Worm (Caenorhabditis elegans) whole organism, L1 larva: ENCODE data around the gene C36E8.4.

ENCODE experiments used
- C16A3.4 ChIP-seq: fragments of 150-350 bp; optimal IDR thresholded peaks from 2 replicates; lab custom pipeline; 2014; ENCODE audit warnings: missing biosample characterization, missing genetic modification characterization
- C34B4.2 ChIP-seq: sonication (generic microtip); optimal IDR thresholded peaks from 2 replicates; lab custom pipeline; 2017; ENCODE audit warnings: mild to moderate bottlenecking, missing genetic modification characterization, missing compliant biosample characterization
- Y116A8C.19 ChIP-seq: sonication (generic microtip); optimal IDR thresholded peaks from 2 replicates; lab custom pipeline; 2016; ENCODE audit warnings: missing compliant biosample characterization, missing genetic modification characterization, borderline replicate concordance
- aha-1 ChIP-seq: fragments of 150-350 bp; optimal IDR thresholded peaks from 2 replicates; lab custom pipeline; 2014; ENCODE audit warnings: missing biosample characterization, missing genetic modification characterization
- alr-1 ChIP-seq: fragments of 200-800 bp; sonication (Bioruptor generic); optimal IDR thresholded peaks from 2 replicates; lab custom pipeline; 2018; ENCODE audit warnings: borderline replicate concordance, mild to moderate bottlenecking, missing genetic modification characterization, missing compliant biosample characterization
- ama-1 ChIP-seq: fragments of 150-350 bp; optimal IDR thresholded peaks from 2 replicates; lab custom pipeline; 2014
- blmp-1 ChIP-seq: fragments of 150-350 bp; optimal IDR thresholded peaks from 2 replicates; lab custom pipeline; 2014; ENCODE audit warnings: missing biosample characterization, missing genetic modification characterization
- ceh-82 ChIP-seq, 3 experiments: fragments of 150-350 bp in 1 of 3; sonication (generic microtip) in 2 of 3; optimal IDR thresholded peaks; 2 replicates each; lab custom pipeline; 2014 to 2017; ENCODE audit warnings: missing biosample characterization in 3 of 3, missing genetic modification characterization in 3 of 3
- ceh-90 ChIP-seq: sonication (generic microtip); optimal IDR thresholded peaks from 2 replicates; lab custom pipeline; 2016; ENCODE audit warnings: missing genetic modification characterization, missing compliant biosample characterization
- dpl-1 ChIP-seq, 3 experiments: fragments of 150-350 bp in 2 of 3; sonication (generic microtip) in 1 of 3; optimal IDR thresholded peaks; 2 replicates each; lab custom pipeline; 2014 to 2017; ENCODE audit warnings: missing biosample characterization in 3 of 3, missing genetic modification characterization in 3 of 3, missing genetic modification reagents in 3 of 3
- efl-1 ChIP-seq, 4 experiments: fragments of 150-350 bp; optimal IDR thresholded peaks in 3 of 4; peaks in 1 of 4; 1 replicate in 1 of 4; 2 replicates in 3 of 4; lab custom pipeline; 2014; ENCODE audit warnings: missing biosample characterization in 2 of 4, missing genetic modification characterization in 2 of 4, missing genetic modification reagents in 2 of 4
- efl-3 ChIP-seq: fragments of 200-800 bp; sonication (Bioruptor generic); optimal IDR thresholded peaks from 2 replicates; lab custom pipeline; 2018; ENCODE audit warnings: mild to moderate bottlenecking, missing genetic modification characterization, missing compliant biosample characterization
- egl-13 ChIP-seq: sonication (generic microtip); optimal IDR thresholded peaks from 2 replicates; lab custom pipeline; 2016; ENCODE audit warnings: missing genotype, missing genetic modification reagents, missing genetic modification characterization, missing compliant biosample characterization
- ets-5 ChIP-seq: fragments of 200-800 bp; sonication (Bioruptor generic); IDR thresholded peaks from 2 replicates; pipeline ENCODE4 v1.3.6; 2022; ENCODE audit warnings: missing genetic modification characterization, missing compliant biosample characterization
- hpl-2 ChIP-seq: fragments of 150-350 bp; optimal IDR thresholded peaks from 2 replicates; lab custom pipeline; 2014; ENCODE audit warnings: missing biosample characterization, missing genetic modification reagents, missing genetic modification characterization
- irx-1 ChIP-seq: sonication (generic microtip); optimal IDR thresholded peaks from 2 replicates; lab custom pipeline; 2016; ENCODE audit warnings: missing genetic modification characterization, missing compliant biosample characterization
- jun-1 ChIP-seq: fragments of 150-350 bp; optimal IDR thresholded peaks from 2 replicates; lab custom pipeline; 2014; ENCODE audit warnings: missing biosample characterization, missing genetic modification reagents, missing genetic modification characterization
- lin-13 ChIP-seq: fragments of 150-350 bp; optimal IDR thresholded peaks from 2 replicates; lab custom pipeline; 2014; ENCODE audit warnings: missing biosample characterization, missing genetic modification reagents, missing genetic modification characterization
- lin-15B ChIP-seq: fragments of 150-350 bp; sonication (generic microtip); optimal IDR thresholded peaks from 3 replicates; lab custom pipeline; 2014; ENCODE audit warnings: missing biosample characterization, missing genetic modification characterization
- lin-39 ChIP-seq: fragments of 150-350 bp; optimal IDR thresholded peaks from 2 replicates; lab custom pipeline; 2014; ENCODE audit warnings: missing biosample characterization, missing genetic modification reagents, missing genetic modification characterization
- lir-3 ChIP-seq: sonication (generic microtip); optimal IDR thresholded peaks from 2 replicates; lab custom pipeline; 2016; ENCODE audit warnings: mild to moderate bottlenecking, missing genetic modification characterization, moderate library complexity, missing compliant biosample characterization; ENCODE audit not compliant: poor library complexity
- lsy-2 ChIP-seq, 2 experiments: fragments of 150-350 bp; optimal IDR thresholded peaks; 2 replicates each; lab custom pipeline; 2014; ENCODE audit warnings: missing biosample characterization in 2 of 2, missing genetic modification characterization in 2 of 2
- mab-9 ChIP-seq: fragments of 200-800 bp; sonication (Bioruptor generic); IDR thresholded peaks from 2 replicates; pipeline ENCODE4 v1.3.6; 2022; ENCODE audit warnings: missing genetic modification reagents, missing genetic modification characterization, missing compliant biosample characterization
- mdl-1 ChIP-seq, 2 experiments: fragments of 150-350 bp; optimal IDR thresholded peaks; 2 replicates each; lab custom pipeline; 2014 to 2017; ENCODE audit warnings: missing biosample characterization in 2 of 2, missing genetic modification characterization in 2 of 2, inconsistent platforms in 1 of 2
- mef-2 ChIP-seq: fragments of 150-350 bp; optimal IDR thresholded peaks from 2 replicates; lab custom pipeline; 2014; ENCODE audit warnings: missing biosample characterization, missing genetic modification characterization
- mep-1 ChIP-seq: fragments of 150-350 bp; optimal IDR thresholded peaks from 2 replicates; lab custom pipeline; 2014; ENCODE audit warnings: missing biosample characterization, missing genetic modification characterization
- nhr-11 ChIP-seq: fragments of 150-350 bp; optimal IDR thresholded peaks from 2 replicates; lab custom pipeline; 2014; ENCODE audit warnings: missing biosample characterization, missing genetic modification characterization
- nhr-12 ChIP-seq: sonication (generic microtip); optimal IDR thresholded peaks from 2 replicates; lab custom pipeline; 2017; ENCODE audit warnings: missing biosample characterization, missing genetic modification characterization
- nhr-19 ChIP-seq: fragments of 200-800 bp; sonication (Bioruptor generic); conservative IDR thresholded peaks from 2 replicates; pipeline ENCODE4 v1.3.6; 2022; ENCODE audit warnings: missing genetic modification characterization, missing compliant biosample characterization
- nhr-47 ChIP-seq: sonication (generic microtip); optimal IDR thresholded peaks from 2 replicates; lab custom pipeline; 2016; ENCODE audit warnings: mild to moderate bottlenecking, missing genetic modification characterization, moderate library complexity, missing compliant biosample characterization
- nhr-76 ChIP-seq: sonication (generic microtip); optimal IDR thresholded peaks from 2 replicates; lab custom pipeline; 2017; ENCODE audit warnings: missing biosample characterization, missing genetic modification characterization
- nhr-84 ChIP-seq: sonication (generic microtip); optimal IDR thresholded peaks from 2 replicates; lab custom pipeline; 2017; ENCODE audit warnings: missing biosample characterization, missing genetic modification characterization
- nhr-85 ChIP-seq: sonication (generic microtip); peaks from one replicate; lab custom pipeline; 2016; ENCODE audit warnings: missing genetic modification characterization, inconsistent platforms, missing compliant biosample characterization
- pag-3 ChIP-seq: sonication (generic microtip); optimal IDR thresholded peaks from 2 replicates; lab custom pipeline; 2017; ENCODE audit warnings: missing genetic modification characterization, mild to moderate bottlenecking, missing compliant biosample characterization, antibody characterized with exemption, borderline replicate concordance; ENCODE audit not compliant: insufficient read depth
- pax-3 ChIP-seq: fragments of 200-800 bp; sonication (Bioruptor generic); optimal IDR thresholded peaks from 2 replicates; lab custom pipeline; 2018; ENCODE audit warnings: mild to moderate bottlenecking, missing genetic modification characterization, moderate library complexity, missing compliant biosample characterization
- pqm-1 ChIP-seq: sonication (generic microtip); optimal IDR thresholded peaks from 3 replicates; lab custom pipeline; 2017; ENCODE audit warnings: missing biosample characterization, missing genetic modification characterization
- rnt-1 ChIP-seq: sonication (generic microtip); optimal IDR thresholded peaks from 2 replicates; lab custom pipeline; 2016; ENCODE audit warnings: mild to moderate bottlenecking, missing genetic modification characterization, moderate library complexity, missing compliant biosample characterization
- skn-1 ChIP-seq: fragments of 150-350 bp; optimal IDR thresholded peaks from 2 replicates; lab custom pipeline; 2014; ENCODE audit warnings: missing biosample characterization, missing genetic modification characterization
- snpc-4 ChIP-seq: fragments of 150-350 bp; optimal IDR thresholded peaks from 2 replicates; lab custom pipeline; 2014; ENCODE audit warnings: missing biosample characterization, missing genetic modification characterization
- sup-37 ChIP-seq: fragments of 200-800 bp; sonication (Bioruptor generic); optimal IDR thresholded peaks from 2 replicates; lab custom pipeline; 2018; ENCODE audit warnings: mild to moderate bottlenecking, missing genetic modification characterization, missing compliant biosample characterization
- swsn-7 ChIP-seq: sonication (generic microtip); optimal IDR thresholded peaks from 2 replicates; lab custom pipeline; 2016; ENCODE audit warnings: missing genetic modification characterization, missing compliant biosample characterization
- tbx-2 ChIP-seq: sonication (generic microtip); optimal IDR thresholded peaks from 2 replicates; lab custom pipeline; 2016; ENCODE audit warnings: missing genetic modification characterization, missing compliant biosample characterization
- unc-130 ChIP-seq: fragments of 150-350 bp; optimal IDR thresholded peaks from 2 replicates; lab custom pipeline; 2017; ENCODE audit warnings: missing biosample characterization, missing genetic modification characterization, inconsistent platforms
- unc-30 ChIP-seq: sonication (generic microtip); optimal IDR thresholded peaks from 2 replicates; lab custom pipeline; 2017; ENCODE audit warnings: missing biosample characterization, missing genetic modification characterization
- unc-86 ChIP-seq: sonication (generic microtip); optimal IDR thresholded peaks from 2 replicates; lab custom pipeline; 2016; ENCODE audit warnings: missing genetic modification characterization, missing compliant biosample characterization
- unc-98 ChIP-seq: fragments of 200-800 bp; sonication (Bioruptor generic); IDR thresholded peaks from 2 replicates; pipeline ENCODE4 v1.3.6; 2022; ENCODE audit warnings: missing genetic modification characterization, missing compliant biosample characterization
- xbp-1 ChIP-seq: sonication (generic microtip); optimal IDR thresholded peaks from 2 replicates; lab custom pipeline; 2016; ENCODE audit warnings: missing genetic modification characterization, missing compliant biosample characterization
- zag-1 ChIP-seq: fragments of 150-350 bp; optimal IDR thresholded peaks from 2 replicates; lab custom pipeline; 2014; ENCODE audit warnings: missing biosample characterization, missing genetic modification characterization
- zip-4 ChIP-seq: fragments of 200-800 bp; sonication (Bioruptor generic); optimal IDR thresholded peaks from 2 replicates; lab custom pipeline; 2018; ENCODE audit warnings: mild to moderate bottlenecking, missing genetic modification characterization, moderate library complexity, missing compliant biosample characterization
- ztf-4 ChIP-seq: fragments of 150-350 bp; optimal IDR thresholded peaks from 2 replicates; lab custom pipeline; 2014; ENCODE audit warnings: missing biosample characterization, missing genetic modification characterization

Gene C36E8.4

DNA sequence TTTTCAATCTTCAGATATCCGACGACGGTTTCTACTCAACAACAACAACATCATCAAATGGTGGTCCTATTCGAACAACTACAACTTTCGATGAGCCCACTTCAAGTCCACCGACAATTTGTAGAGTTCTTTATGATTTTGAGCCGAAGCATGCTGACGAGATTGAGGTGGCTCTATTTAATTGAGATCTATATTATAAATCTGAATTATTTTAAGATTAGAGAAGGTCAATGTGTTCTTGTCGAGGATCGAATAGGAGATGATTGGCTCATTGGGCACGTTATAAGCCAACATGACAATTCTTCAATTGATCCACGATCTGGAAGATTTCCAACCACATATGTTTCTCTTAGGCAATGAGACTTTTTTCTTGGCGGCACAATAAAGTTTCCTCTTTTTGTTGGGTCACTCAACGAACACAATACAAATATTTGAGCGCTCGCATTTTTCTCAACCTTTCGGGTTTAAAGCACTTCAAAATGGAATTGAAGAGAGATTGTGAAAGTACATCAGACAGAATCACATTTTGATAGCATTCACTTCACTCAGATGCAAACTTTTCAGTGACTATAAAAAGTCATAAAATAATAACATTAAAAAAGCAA lies 3.3 kb downstream of the C36E8.4 start (continued):
- TF ChIP-seq lin-15B (tag; lab: Kevin White, UChicago), result no peak
- no peak for TF ChIP-seq nhr-19
- no peak for TF ChIP-seq unc-86 (tag; lab: Kevin White, UChicago)
- no peak for TF ChIP-seq ets-5 (GFP tag; lab: Robert Waterston, UW)
- TF ChIP-seq alr-1, result no peak
- no peak for TF ChIP-seq pax-3 (tag; lab: Kevin White, UChicago)
- TF ChIP-seq egl-13 (tag; lab: Kevin White, UChicago), result no peak
- TF ChIP-seq mab-9 (GFP tag; lab: Robert Waterston, UW), result no peak
- no peak for TF ChIP-seq ama-1 (lab: Kevin White, UChicago)
- TF ChIP-seq zag-1 (tag; lab: Kevin White, UChicago), result no peak
- TF ChIP-seq irx-1 (tag; lab: Kevin White, UChicago), result no peak
- TF ChIP-seq skn-1 (tag; lab: Kevin White, UChicago), result no peak
- TF ChIP-seq unc-30, result no peak
- TF ChIP-seq nhr-85 (tag; lab: Kevin White, UChicago), result peak; percentile 63
- TF ChIP-seq nhr-76 (tag; lab: Kevin White, UChicago), result no peak
- TF ChIP-seq rnt-1 (tag; lab: Kevin White, UChicago), result no peak
- no peak for TF ChIP-seq nhr-84 (tag; lab: Kevin White, UChicago)
- peak in 1 of 3 experiments; percentile 38 for TF ChIP-seq dpl-1 (GFP tag; optimal IDR thresholded peaks at IDR 0.05; lab: Kevin White, UChicago)
- no peak for TF ChIP-seq C34B4.2 (tag; lab: Kevin White, UChicago)
- no peak for TF ChIP-seq snpc-4 (tag; lab: Kevin White, UChicago)
- TF ChIP-seq mef-2 (tag; lab: Kevin White, UChicago), result no peak
- no peak for TF ChIP-seq unc-130
- TF ChIP-seq hpl-2 (GFP tag; lab: Kevin White, UChicago), result no peak
- TF ChIP-seq xbp-1 (tag; lab: Kevin White, UChicago), result no peak
- TF ChIP-seq mep-1 (tag; lab: Kevin White, UChicago), result no peak
- TF ChIP-seq pqm-1 (tag; lab: Kevin White, UChicago), result no peak
- TF ChIP-seq ztf-4 (tag; lab: Kevin White, UChicago), result peak; percentile 52
- no peak for TF ChIP-seq nhr-12 (tag; lab: Kevin White, UChicago)
- no peak for TF ChIP-seq nhr-11 (tag; lab: Kevin White, UChicago)
- no peak for TF ChIP-seq pag-3 (tag; lab: Kevin White, UChicago)
- TF ChIP-seq mdl-1 (tag; optimal IDR thresholded peaks at IDR 0.05; lab: Kevin White, UChicago), result no peak
- TF ChIP-seq blmp-1 (tag; lab: Kevin White, UChicago), result no peak
- TF ChIP-seq lin-39 (tag; lab: Kevin White, UChicago), result no peak

ce11 chrIII:4017527-4017926 lies 5.4 kb downstream of the C36E8.4 start, which contains the start of gene tbb-2:
tbb-2 (minus strand) TSS chrIII:4017627.
- no peak for TF ChIP-seq mep-1 (tag; lab: Kevin White, UChicago)
- no peak for TF ChIP-seq lsy-2 (tag; optimal IDR thresholded peaks at IDR 0.05; lab: Kevin White, UChicago)
- no peak for TF ChIP-seq efl-1 (optimal IDR thresholded peaks at IDR 0.05; lab: Kevin White, UChicago)
- TF ChIP-seq efl-1 (GFP tag; optimal IDR thresholded peaks at IDR 0.05 in 1 of 2; lab: Kevin White, UChicago), result peak in 1 of 2 experiments; percentile 46
- no peak for TF ChIP-seq blmp-1 (tag; lab: Kevin White, UChicago)
- peak; percentile 51 for TF ChIP-seq nhr-85 (tag; lab: Kevin White, UChicago)
- TF ChIP-seq lin-13 (GFP tag; lab: Kevin White, UChicago), result no peak

- TF ChIP-seq aha-1 (tag; lab: Kevin White, UChicago), result no peak
- TF ChIP-seq swsn-7 (tag; lab: Kevin White, UChicago), result peak; percentile 28
- peak; percentile 97 for TF ChIP-seq zip-4
- TF ChIP-seq efl-3 (GFP tag; lab: Kevin White, UChicago), result no peak
- TF ChIP-seq unc-98 (GFP tag; lab: Robert Waterston, UW), result no peak
- peak; percentile 25 for TF ChIP-seq ceh-90
- TF ChIP-seq Y116A8C.19, result no peak
- TF ChIP-seq C16A3.4 (tag; lab: Kevin White, UChicago), result peak; percentile 4
- TF ChIP-seq tbx-2 (tag; lab: Kevin White, UChicago), result peak; percentile 46
- TF ChIP-seq ama-1 (lab: Kevin White, UChicago), result no peak
- peak; percentile 62 for TF ChIP-seq nhr-47 (tag; lab: Kevin White, UChicago)
- peak; percentile 68 for TF ChIP-seq jun-1 (tag; lab: Kevin White, UChicago)
- TF ChIP-seq lir-3 (tag; lab: Kevin White, UChicago), result peak; percentile 15
- TF ChIP-seq nhr-84 (tag; lab: Kevin White, UChicago), result no peak
- no peak for TF ChIP-seq sup-37 (GFP tag; lab: Kevin White, UChicago)
- peak; percentile 63 to 81 (median 68) for TF ChIP-seq ceh-82 (tag; optimal IDR thresholded peaks at IDR 0.05; lab: Kevin White, UChicago)
These were observed 6.0 kb downstream of the C36E8.4 start for ce11 chrIII:4018095-4018498.
